Worm (Caenorhabditis elegans) whole organism, midembryonic: Measurements from ENCODE around the gene attf-5.

ENCODE experiments used
- flt-1 ChIP-seq: fragments of 200-800 bp; sonication (Bioruptor generic); IDR thresholded peaks from 2 replicates; pipeline ENCODE4 v1.3.6; 2022; ENCODE audit warnings: missing genetic modification characterization, missing compliant biosample characterization
- med-1 ChIP-seq: sonication (generic microtip); optimal IDR thresholded peaks from 2 replicates; lab custom pipeline; 2017; ENCODE audit warnings: missing genetic modification characterization, mild to moderate bottlenecking, missing compliant biosample characterization, antibody characterized with exemption, missing genetic modification reagents; ENCODE audit not compliant: insufficient read depth

ce11 chrX:802478-802877 is 14.3 kb downstream of the attf-5 start, which contains the start of gene gtr-1:
- no peak for TF ChIP-seq med-1 (GFP tag; lab: Kevin White, UChicago)
- TF ChIP-seq flt-1, result no peak
